Worm (Caenorhabditis elegans) whole organism, L4/young adult: ENCODE data around the gene cyn-3.

Source experiments
- W03F9.2 ChIP-seq: fragments of 150-350 bp; optimal IDR thresholded peaks from 2 replicates; lab custom pipeline; 2014; ENCODE audit warnings: missing biosample characterization, missing genetic modification characterization
- dao-5 ChIP-seq: sonication (generic microtip); optimal IDR thresholded peaks from 2 replicates; lab custom pipeline; 2016; ENCODE audit warnings: missing genotype, missing genetic modification characterization, moderate library complexity, missing compliant biosample characterization
- him-1 ChIP-seq: sonication (generic microtip); optimal IDR thresholded peaks from 2 replicates; lab custom pipeline; 2016; ENCODE audit warnings: missing genotype, missing genetic modification reagents, missing genetic modification characterization, missing compliant biosample characterization

- TF ChIP-seq him-1 (tag; lab: Kevin White, UChicago) (no peak), dao-5 (tag; lab: Kevin White, UChicago) (no peak), W03F9.2 (tag; lab: Kevin White, UChicago) (no peak)
Measured at ce11 chrV:15181899-15182298, 7.8 kb upstream of the cyn-3 start.
